Fruit fly (Drosophila melanogaster): Measurements from ENCODE around the gene CG10375.
A peak's percentile ranks its signal among the peaks of the same experiment; 100 is the strongest.

CG10375 gene

DNA sequence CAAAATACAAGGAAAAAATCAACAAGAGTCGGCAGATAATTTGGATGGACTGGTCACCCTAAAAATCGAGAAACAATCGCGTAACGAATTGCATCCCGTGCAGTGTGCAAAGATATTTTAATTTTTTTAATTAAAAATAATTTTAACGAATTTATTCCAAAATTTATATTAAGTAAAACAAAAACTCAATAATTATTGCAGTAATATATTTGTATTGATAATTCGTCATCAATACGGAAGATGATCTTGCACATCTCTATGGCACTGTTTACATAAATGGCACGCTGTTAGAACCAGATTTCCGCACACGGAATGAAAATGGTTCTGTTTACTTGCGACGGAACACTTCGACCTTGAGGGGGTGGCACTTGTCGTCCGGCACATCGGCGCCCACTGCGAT lies 5.3 kb downstream of the CG10375 start, which contains the start of gene tst (continued):
- no peak for TF ChIP-seq luna (GFP tag; optimal IDR thresholded peaks at IDR 0.05)
- peak; percentile 70 for TF ChIP-seq org-1 (GFP tag; optimal IDR thresholded peaks at IDR 0.05)
- TF ChIP-seq CG10274 (GFP tag; optimal IDR thresholded peaks at IDR 0.05), result peak; percentile 40
- TF ChIP-seq dm (GFP tag; optimal IDR thresholded peaks at IDR 0.05), result no peak
- TF ChIP-seq Chrac-16 (GFP tag; optimal IDR thresholded peaks at IDR 0.05), result peak; percentile 87
- peak; percentile 85 for TF ChIP-seq CG2120 (GFP tag; optimal IDR thresholded peaks at IDR 0.05)
- peak; percentile 92 for TF ChIP-seq CG11504 (tag; optimal IDR thresholded peaks at IDR 0.05)
- TF ChIP-seq Ssrp (tag; optimal IDR thresholded peaks at IDR 0.05), result peak; percentile 95
- TF ChIP-seq dimm (GFP tag; IDR thresholded peaks at IDR 0.05), result peak; percentile 90
- peak; percentile 78 for TF ChIP-seq CG2202 (tag; optimal IDR thresholded peaks at IDR 0.05)
- peak; percentile 81 for TF ChIP-seq CG6683 (GFP tag; optimal IDR thresholded peaks at IDR 0.05)
- peak; percentile 95 for TF ChIP-seq Xbp1 (GFP tag; optimal IDR thresholded peaks at IDR 0.05)
- TF ChIP-seq nom (GFP tag; optimal IDR thresholded peaks at IDR 0.05), result peak; percentile 51

DNA sequence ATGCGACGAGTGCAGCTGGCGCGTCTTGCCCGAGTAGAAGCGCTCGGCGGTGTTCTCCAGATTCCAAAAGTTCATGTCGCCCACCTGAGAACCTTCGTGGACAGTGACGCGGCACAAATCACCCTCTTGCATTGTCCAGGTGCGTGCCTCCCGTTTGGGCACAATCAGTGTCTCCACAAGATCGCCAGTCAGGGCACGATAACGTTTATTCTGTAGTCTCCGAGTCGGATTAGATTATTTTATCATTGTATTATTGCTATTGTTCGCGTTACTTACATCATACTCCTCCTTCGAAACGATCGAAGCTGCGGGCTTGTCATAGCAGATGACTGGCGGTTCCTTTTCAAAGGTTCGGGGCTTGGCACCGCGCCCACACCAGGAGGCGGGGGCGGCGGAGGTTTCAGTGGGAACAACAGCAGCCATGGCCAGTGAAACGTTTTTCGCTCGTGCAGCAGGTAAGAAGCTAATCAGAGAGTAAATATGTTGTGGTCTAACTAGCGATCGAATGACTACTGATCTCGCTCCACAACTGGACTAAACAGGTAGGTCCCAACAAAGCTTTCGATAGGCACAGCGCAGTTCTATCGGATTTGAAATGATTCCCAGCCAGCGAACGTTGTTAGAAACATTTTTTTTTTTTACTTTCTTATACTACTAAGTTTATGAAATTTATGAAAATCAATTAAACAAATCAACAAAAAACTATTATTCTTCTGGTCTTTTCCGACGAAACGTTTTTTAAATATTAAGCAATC lies 6.3 kb downstream of the CG10375 start, which contains the start of gene CG10208:
CG10208 (minus strand) TSS at position 518 of the 755 bp plus-strand sequence.
- TF ChIP-seq pan (optimal IDR thresholded peaks at IDR 0.05) (no peak), pan (GFP tag; optimal IDR thresholded peaks at IDR 0.05 in 1 of 2, IDR thresholded peaks at IDR 0.05 in 1 of 2) (no peak), Jarid2 (GFP tag; optimal IDR thresholded peaks at IDR 0.05) (peak; percentile 15), chm (GFP tag; IDR thresholded peaks at IDR 0.05) (0 out of 2 replicates have a peak, but pooled peaks have one; percentile 7), sr (GFP tag; IDR thresholded peaks at IDR 0.05) (0 out of 3 replicates have a peak, but pooled peaks have one; percentile 36), CG14860 (GFP tag; IDR thresholded peaks at IDR 0.05; ENCODE audit: partially characterized antibody) (no peak), Fer1 (GFP tag; optimal IDR thresholded peaks at IDR 0.05) (peak; percentile 33), cwo (GFP tag; optimal IDR thresholded peaks at IDR 0.05) (peak; percentile 73), CG6683 (GFP tag; optimal IDR thresholded peaks at IDR 0.05) (no peak), amos (GFP tag; IDR thresholded peaks at IDR 0.05; ENCODE audit: partially characterized antibody) (peak; percentile 28; the same call in 1 of the 2 replicates), Hey (tag; optimal IDR thresholded peaks at IDR 0.05) (peak; percentile 86), exex (tag; optimal IDR thresholded peaks at IDR 0.05) (peak; percentile 22), CG12769 (tag; optimal IDR thresholded peaks at IDR 0.05) (no peak), sug (tag; optimal IDR thresholded peaks at IDR 0.05) (peak; percentile 7), NC2β (GFP tag; optimal IDR thresholded peaks at IDR 0.05) (no peak), Bgb (GFP tag; IDR thresholded peaks at IDR 0.05; ENCODE audit: partially characterized antibody) (peak; percentile 39; the same call in 1 of the 2 replicates), Dp (GFP tag; optimal IDR thresholded peaks at IDR 0.05) (peak; percentile 59), Dref (GFP tag; IDR thresholded peaks at IDR 0.05) (peak; percentile 55), CG13287 (GFP tag; IDR thresholded peaks at IDR 0.05; ENCODE audit: partially characterized antibody) (peak; percentile 30; the same call in 1 of the 2 replicates), ara (GFP tag; IDR thresholded peaks at IDR 0.05) (no peak), row (GFP tag; IDR thresholded peaks at IDR 0.05) (no peak), Pdp1 (GFP tag; optimal IDR thresholded peaks at IDR 0.05) (peak in 1 of 2 experiments; percentile 64), CG10959 (GFP tag; IDR thresholded peaks at IDR 0.05) (no peak), HmgZ (tag; optimal IDR thresholded peaks at IDR 0.05) (peak; percentile 3), CG15514 (GFP tag; optimal IDR thresholded peaks at IDR 0.05) (peak; percentile 37), pzg (GFP tag; optimal IDR thresholded peaks at IDR 0.05) (peak; percentile 18), Med (GFP tag) (peak; percentile 54), slbo (GFP tag; IDR thresholded peaks at IDR 0.05) (peak; percentile 31; the same call in 1 of the 2 replicates), CG34376 (GFP tag; optimal IDR thresholded peaks at IDR 0.05) (peak; percentile 26), bsh (GFP tag; optimal IDR thresholded peaks at IDR 0.05) (no peak), E2f2 (GFP tag; IDR thresholded peaks at IDR 0.05) (peak; percentile 68)

Data from whole organism, embryonic.